Worm (Caenorhabditis elegans) whole organism, mixed stage, embryonic: Measurements from ENCODE around the gene Y32B12B.8.
A peak's percentile ranks its signal among the peaks of the same experiment; 100 is the strongest.

ENCODE experiments used
- M03D4.4 ChIP-seq: sonication (generic microtip); optimal IDR thresholded peaks from 2 replicates; lab custom pipeline; 2017; ENCODE audit warnings: mild to moderate bottlenecking, missing genetic modification characterization, missing compliant biosample characterization
- bed-3 ChIP-seq: fragments of 200-800 bp; sonication (Bioruptor generic); optimal IDR thresholded peaks from 3 replicates; lab custom pipeline; 2018; ENCODE audit warnings: mild to moderate bottlenecking, missing genetic modification characterization, moderate library complexity, missing compliant biosample characterization
- ceh-43 ChIP-seq: fragments of 200-800 bp; sonication (Bioruptor generic); optimal IDR thresholded peaks from 2 replicates; lab custom pipeline; 2018; ENCODE audit warnings: mild to moderate bottlenecking, missing genetic modification characterization, moderate library complexity, missing compliant biosample characterization
- ceh-83 ChIP-seq: fragments of 200-800 bp; sonication (Bioruptor generic); optimal IDR thresholded peaks from 2 replicates; lab custom pipeline; 2018; ENCODE audit warnings: mild to moderate bottlenecking, missing genetic modification characterization, missing compliant biosample characterization
- ces-1 ChIP-seq: fragments of 150-350 bp; optimal IDR thresholded peaks from 2 replicates; lab custom pipeline; 2014; ENCODE audit warnings: missing biosample characterization, missing genetic modification reagents, missing genetic modification characterization
- cnd-1 ChIP-seq: fragments of 200-800 bp; sonication (Bioruptor generic); optimal IDR thresholded peaks from 2 replicates; lab custom pipeline; 2018; ENCODE audit warnings: mild to moderate bottlenecking, missing genetic modification characterization, missing compliant biosample characterization
- drap-1 ChIP-seq: fragments of 200-800 bp; sonication (Bioruptor generic); optimal IDR thresholded peaks from 3 replicates; lab custom pipeline; 2018; ENCODE audit warnings: mild to moderate bottlenecking, missing genetic modification characterization, missing compliant biosample characterization
- elt-3 ChIP-seq: fragments of 150-350 bp; optimal IDR thresholded peaks from 2 replicates; lab custom pipeline; 2014; ENCODE audit warnings: missing biosample characterization, missing genetic modification characterization
- ham-2 ChIP-seq: fragments of 200-800 bp; sonication (Bioruptor generic); optimal IDR thresholded peaks from 2 replicates; lab custom pipeline; 2018; ENCODE audit warnings: mild to moderate bottlenecking, missing genetic modification characterization, missing compliant biosample characterization
- hlh-1 ChIP-seq: fragments of 150-350 bp; optimal IDR thresholded peaks from 2 replicates; lab custom pipeline; 2014; ENCODE audit warnings: missing biosample characterization, missing genetic modification reagents, missing genetic modification characterization
- lin-13 ChIP-seq: fragments of 150-350 bp; optimal IDR thresholded peaks from 2 replicates; lab custom pipeline; 2014; ENCODE audit warnings: missing biosample characterization, missing genetic modification characterization
- lin-32 ChIP-seq: fragments of 200-800 bp; sonication (Bioruptor generic); optimal IDR thresholded peaks from 2 replicates; lab custom pipeline; 2018; ENCODE audit warnings: mild to moderate bottlenecking, missing genetic modification characterization, missing compliant biosample characterization
- lsy-2 ChIP-seq: fragments of 150-350 bp; optimal IDR thresholded peaks from 2 replicates; lab custom pipeline; 2014; ENCODE audit warnings: missing biosample characterization, missing genetic modification characterization
- mab-5 ChIP-seq: fragments of 150-350 bp; optimal IDR thresholded peaks from 2 replicates; lab custom pipeline; 2014; ENCODE audit warnings: missing biosample characterization, missing genetic modification characterization
- mep-1 ChIP-seq: fragments of 150-350 bp; optimal IDR thresholded peaks from 2 replicates; lab custom pipeline; 2017; ENCODE audit warnings: missing biosample characterization, missing genetic modification reagents, missing genetic modification characterization, inconsistent platforms
- mls-2 ChIP-seq: sonication (generic microtip); optimal IDR thresholded peaks from 2 replicates; lab custom pipeline; 2016; ENCODE audit warnings: mild to moderate bottlenecking, missing genetic modification characterization, moderate library complexity, missing compliant biosample characterization
- nhr-12 ChIP-seq: fragments of 150-350 bp; optimal IDR thresholded peaks from 2 replicates; lab custom pipeline; 2014; ENCODE audit warnings: missing biosample characterization, missing genetic modification characterization
- nhr-2 ChIP-seq: fragments of 150-350 bp; optimal IDR thresholded peaks from 2 replicates; lab custom pipeline; 2014; ENCODE audit warnings: missing biosample characterization, missing genetic modification characterization
- nhr-237 ChIP-seq: fragments of 150-350 bp; optimal IDR thresholded peaks from 2 replicates; lab custom pipeline; 2014; ENCODE audit warnings: missing biosample characterization, missing genetic modification characterization
- nhr-28 ChIP-seq: fragments of 150-350 bp; optimal IDR thresholded peaks from 2 replicates; lab custom pipeline; 2014; ENCODE audit warnings: missing biosample characterization, missing genetic modification characterization
- nhr-76 ChIP-seq: sonication (generic microtip); optimal IDR thresholded peaks from 2 replicates; lab custom pipeline; 2017; ENCODE audit warnings: missing biosample characterization, missing genetic modification characterization
- pha-4 ChIP-seq: fragments of 150-350 bp; optimal IDR thresholded peaks from 2 replicates; lab custom pipeline; 2018; ENCODE audit warnings: missing biosample characterization, missing genetic modification reagents, missing genetic modification characterization
- sem-2 ChIP-seq: fragments of 200-800 bp; sonication (Bioruptor generic); optimal IDR thresholded peaks from 2 replicates; lab custom pipeline; 2018; ENCODE audit warnings: mild to moderate bottlenecking, missing genetic modification characterization, missing compliant biosample characterization
- snpc-4 ChIP-seq: fragments of 150-350 bp; optimal IDR thresholded peaks from 2 replicates; lab custom pipeline; 2014; ENCODE audit warnings: missing biosample characterization, missing genetic modification characterization
- sptf-1 ChIP-seq: sonication (generic microtip); optimal IDR thresholded peaks from 2 replicates; lab custom pipeline; 2017; ENCODE audit warnings: mild to moderate bottlenecking, missing genetic modification characterization, moderate library complexity, missing compliant biosample characterization
- tbx-8 ChIP-seq: fragments of 200-800 bp; sonication (Bioruptor generic); optimal IDR thresholded peaks from 2 replicates; lab custom pipeline; 2018; ENCODE audit warnings: mild to moderate bottlenecking, missing genetic modification characterization, moderate library complexity, missing compliant biosample characterization
- unc-120 ChIP-seq: sonication (generic microtip); optimal IDR thresholded peaks from 2 replicates; lab custom pipeline; 2017; ENCODE audit warnings: missing genetic modification characterization, missing compliant biosample characterization; ENCODE audit not compliant: poor library complexity, severe bottlenecking
- unc-39 ChIP-seq: fragments of 150-350 bp; optimal IDR thresholded peaks from 2 replicates; lab custom pipeline; 2014; ENCODE audit warnings: missing biosample characterization, missing genetic modification characterization
- unc-62 ChIP-seq: fragments of 150-350 bp; optimal IDR thresholded peaks from 2 replicates; lab custom pipeline; 2014; ENCODE audit warnings: missing biosample characterization, missing genetic modification reagents, missing genetic modification characterization
- zip-8 ChIP-seq: fragments of 150-350 bp; optimal IDR thresholded peaks from 2 replicates; lab custom pipeline; 2014; ENCODE audit warnings: missing biosample characterization, missing genetic modification characterization
- ztf-11 ChIP-seq: fragments of 150-350 bp; optimal IDR thresholded peaks from 2 replicates; lab custom pipeline; 2014; ENCODE audit warnings: missing biosample characterization, missing genetic modification characterization

Y32B12B.8 gene

ce11 chrV:16540657-16541056 lies 5.4 kb downstream of the Y32B12B.8 start:
- TF ChIP-seq lsy-2 (tag; lab: Kevin White, UChicago) (no peak), nhr-28 (no peak), zip-8 (tag; lab: Kevin White, UChicago) (no peak), ham-2 (GFP tag; lab: Kevin White, UChicago) (no peak), nhr-76 (tag; lab: Kevin White, UChicago) (no peak), pha-4 (tag; lab: Kevin White, UChicago) (no peak)

ce11 chrV:16550680-16551079 lies 15.4 kb downstream of the Y32B12B.8 start, which contains the start of gene srbc-65:
Gene srbc-65, plus strand, starts transcription at chrV:16550980.
- TF ChIP-seq ces-1 (GFP tag; lab: Kevin White, UChicago) = no peak
- no peak for TF ChIP-seq drap-1 (GFP tag; lab: Kevin White, UChicago)
- TF ChIP-seq sem-2 (GFP tag; lab: Kevin White, UChicago) = no peak
- no peak for TF ChIP-seq unc-120 (tag; lab: Kevin White, UChicago)
- TF ChIP-seq bed-3 (GFP tag; lab: Kevin White, UChicago) = no peak

ce11 chrV:16552929-16553328 lies 17.7 kb downstream of the Y32B12B.8 start, which contains the start of gene Y32B12B.4:
Gene Y32B12B.4, plus strand, starts transcription at chrV:16553327.
- TF ChIP-seq elt-3 (tag; lab: Kevin White, UChicago) (no peak), nhr-237 (no peak), cnd-1 (tag; lab: Kevin White, UChicago) (peak; percentile 65), sptf-1 (peak; percentile 67), sem-2 (GFP tag; lab: Kevin White, UChicago) (peak; percentile 5), lin-32 (GFP tag; lab: Kevin White, UChicago) (peak; percentile 64), bed-3 (GFP tag; lab: Kevin White, UChicago) (peak; percentile 29), lin-13 (tag; lab: Kevin White, UChicago) (no peak), mls-2 (peak; percentile 13), M03D4.4 (tag; lab: Kevin White, UChicago) (peak; percentile 4), ces-1 (GFP tag; lab: Kevin White, UChicago) (no peak), drap-1 (GFP tag; lab: Kevin White, UChicago) (peak; percentile 46), ceh-83 (GFP tag; lab: Kevin White, UChicago) (peak; percentile 21)

DNA sequence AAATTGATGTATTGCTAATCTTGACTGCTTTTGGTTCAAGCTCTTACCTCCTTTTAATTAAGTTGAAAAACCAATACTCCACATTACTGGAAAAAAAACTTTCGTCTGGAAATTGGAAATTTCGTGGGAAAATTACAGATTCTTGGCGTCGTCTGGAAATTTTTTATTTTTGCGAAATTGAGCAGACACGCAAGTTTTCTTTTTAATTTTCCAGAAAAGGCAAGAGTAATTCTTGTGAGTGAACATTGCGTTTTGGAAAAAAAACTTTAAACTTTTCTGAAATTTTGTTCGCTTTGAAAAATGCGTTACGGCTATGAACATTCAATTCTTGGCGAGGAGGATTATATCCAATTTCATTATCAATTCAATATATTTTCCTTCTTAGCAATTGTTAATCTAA lies 30.4 kb downstream of the Y32B12B.8 start, which contains the start of gene sru-45:
Gene sru-45 (plus strand): TSS at position 301 of the 400 bp plus-strand sequence.
- TF ChIP-seq pha-4 (tag; lab: Kevin White, UChicago) (no peak), unc-62 (GFP tag; lab: Kevin White, UChicago) (no peak), lin-13 (tag; lab: Kevin White, UChicago) (no peak), snpc-4 (tag; lab: Kevin White, UChicago) (no peak), tbx-8 (GFP tag; lab: Kevin White, UChicago) (no peak), drap-1 (GFP tag; lab: Kevin White, UChicago) (no peak), sptf-1 (no peak)
- TF ChIP-seq, all 35 proteins: peak for 0

ce11 chrV:16568056-16568455 lies 32.8 kb downstream of the Y32B12B.8 start:
- no peak for TF ChIP-seq ztf-11 (tag; lab: Kevin White, UChicago)
- TF ChIP-seq unc-120 (tag; lab: Kevin White, UChicago) = no peak
- TF ChIP-seq sptf-1 = no peak
- TF ChIP-seq ceh-43 (GFP tag; lab: Kevin White, UChicago) = no peak
- no peak for TF ChIP-seq nhr-237
- TF ChIP-seq sem-2 (GFP tag; lab: Kevin White, UChicago) = no peak
- no peak for TF ChIP-seq cnd-1 (tag; lab: Kevin White, UChicago)
- TF ChIP-seq mls-2 = no peak
- no peak for TF ChIP-seq nhr-2
- no peak for TF ChIP-seq nhr-76 (tag; lab: Kevin White, UChicago)
- TF ChIP-seq unc-62 (GFP tag; lab: Kevin White, UChicago) = no peak
- no peak for TF ChIP-seq ces-1 (GFP tag; lab: Kevin White, UChicago)

DNA sequence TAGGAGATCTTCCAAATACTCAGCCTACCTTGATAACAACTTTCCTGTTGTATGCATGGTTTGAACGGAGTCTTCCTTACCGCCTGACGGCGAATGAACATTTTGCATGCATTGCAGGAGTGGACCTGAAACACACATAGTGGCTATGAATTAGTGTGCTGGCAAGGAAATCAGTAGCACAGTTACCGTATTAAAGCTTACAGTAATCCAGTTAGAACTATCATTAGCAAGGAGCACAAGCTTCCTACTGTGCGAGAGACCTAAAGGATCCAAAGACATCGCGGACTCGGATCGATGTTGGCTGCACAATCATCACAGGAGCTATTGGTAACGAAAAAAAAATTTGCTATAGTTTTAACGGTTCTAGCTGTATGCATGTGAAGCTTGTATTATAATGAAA lies 35.4 kb downstream of the Y32B12B.8 start, which contains the start of gene nhr-233:
Gene nhr-233 (minus strand): TSS at position 101 of the 400 bp plus-strand sequence.
- TF ChIP-seq mls-2 (no peak), pha-4 (tag; lab: Kevin White, UChicago) (no peak), nhr-76 (tag; lab: Kevin White, UChicago) (no peak), hlh-1 (tag; lab: Kevin White, UChicago) (no peak), nhr-28 (no peak), mep-1 (tag; lab: Kevin White, UChicago) (no peak), lin-32 (GFP tag; lab: Kevin White, UChicago) (no peak), elt-3 (tag; lab: Kevin White, UChicago) (no peak), tbx-8 (GFP tag; lab: Kevin White, UChicago) (no peak), mab-5 (tag; lab: Kevin White, UChicago) (no peak), ham-2 (GFP tag; lab: Kevin White, UChicago) (no peak), nhr-2 (no peak), sptf-1 (no peak), unc-120 (tag; lab: Kevin White, UChicago) (no peak), unc-39 (no peak), bed-3 (GFP tag; lab: Kevin White, UChicago) (no peak), nhr-12 (tag; lab: Kevin White, UChicago) (no peak)
- TF ChIP-seq, all 35 proteins: peak for 0
